Worm (Caenorhabditis elegans) whole organism, L1 larva: Measurements from ENCODE around the gene col-37.

ENCODE experiments used
- blmp-1 ChIP-seq: fragments of 150-350 bp; optimal IDR thresholded peaks from 2 replicates; lab custom pipeline; 2014; ENCODE audit warnings: missing biosample characterization, missing genetic modification characterization
- ceh-82 ChIP-seq, 3 experiments: fragments of 150-350 bp in 1 of 3; sonication (generic microtip) in 2 of 3; optimal IDR thresholded peaks; 2 replicates each; lab custom pipeline; 2014 to 2017; ENCODE audit warnings: missing biosample characterization in 3 of 3, missing genetic modification characterization in 3 of 3
- efl-1 ChIP-seq, 4 experiments: fragments of 150-350 bp; optimal IDR thresholded peaks in 3 of 4; peaks in 1 of 4; 1 replicate in 1 of 4; 2 replicates in 3 of 4; lab custom pipeline; 2014; ENCODE audit warnings: missing biosample characterization in 2 of 4, missing genetic modification characterization in 2 of 4, missing genetic modification reagents in 2 of 4
- egl-13 ChIP-seq: sonication (generic microtip); optimal IDR thresholded peaks from 2 replicates; lab custom pipeline; 2016; ENCODE audit warnings: missing genotype, missing genetic modification reagents, missing genetic modification characterization, missing compliant biosample characterization
- elt-2 ChIP-seq: sonication (generic microtip); optimal IDR thresholded peaks from 2 replicates; lab custom pipeline; 2016; ENCODE audit warnings: missing genetic modification characterization, mild to moderate bottlenecking, inconsistent platforms, missing compliant biosample characterization, missing genetic modification reagents
- elt-3 ChIP-seq, 6 experiments: fragments of 150-350 bp in 1 of 6; sonication (generic microtip); optimal IDR thresholded peaks; 2 replicates each; lab custom pipeline; 2017 to 2018; ENCODE audit warnings: missing biosample characterization in 6 of 6, missing genetic modification characterization in 6 of 6, inconsistent platforms in 1 of 6
- ets-5 ChIP-seq: fragments of 200-800 bp; sonication (Bioruptor generic); IDR thresholded peaks from 2 replicates; pipeline ENCODE4 v1.3.6; 2022; ENCODE audit warnings: missing genetic modification characterization, missing compliant biosample characterization
- fkh-10 ChIP-seq: sonication (generic microtip); optimal IDR thresholded peaks from 2 replicates; lab custom pipeline; 2017; ENCODE audit warnings: missing biosample characterization, missing genetic modification reagents, missing genetic modification characterization
- fkh-4 ChIP-seq: sonication (generic microtip); optimal IDR thresholded peaks from 2 replicates; lab custom pipeline; 2016; ENCODE audit warnings: missing compliant biosample characterization, missing genetic modification characterization, borderline replicate concordance
- hlh-17 ChIP-seq: fragments of 200-800 bp; sonication (Bioruptor generic); optimal IDR thresholded peaks from 2 replicates; lab custom pipeline; 2018; ENCODE audit warnings: missing genetic modification characterization, mild to moderate bottlenecking, missing compliant biosample characterization, moderate library complexity, borderline replicate concordance
- hlh-4 ChIP-seq: sonication (generic microtip); optimal IDR thresholded peaks from 2 replicates; lab custom pipeline; 2016; ENCODE audit warnings: mild to moderate bottlenecking, missing genetic modification characterization, missing compliant biosample characterization
- hpl-2 ChIP-seq: fragments of 150-350 bp; optimal IDR thresholded peaks from 2 replicates; lab custom pipeline; 2014; ENCODE audit warnings: missing biosample characterization, missing genetic modification reagents, missing genetic modification characterization
- irx-1 ChIP-seq: sonication (generic microtip); optimal IDR thresholded peaks from 2 replicates; lab custom pipeline; 2016; ENCODE audit warnings: missing genetic modification characterization, missing compliant biosample characterization
- isw-1 ChIP-seq: fragments of 200-800 bp; sonication (Bioruptor generic); IDR thresholded peaks from 2 replicates; pipeline ENCODE4 v1.3.6; 2022; ENCODE audit warnings: missing genetic modification characterization, missing compliant biosample characterization
- lin-13 ChIP-seq: fragments of 150-350 bp; optimal IDR thresholded peaks from 2 replicates; lab custom pipeline; 2014; ENCODE audit warnings: missing biosample characterization, missing genetic modification reagents, missing genetic modification characterization
- lin-14 ChIP-seq: fragments of 200-800 bp; sonication (Bioruptor generic); optimal IDR thresholded peaks from 2 replicates; lab custom pipeline; 2018; ENCODE audit warnings: mild to moderate bottlenecking, missing genetic modification characterization, moderate library complexity, missing compliant biosample characterization
- lin-15B ChIP-seq: fragments of 150-350 bp; sonication (generic microtip); optimal IDR thresholded peaks from 3 replicates; lab custom pipeline; 2014; ENCODE audit warnings: missing biosample characterization, missing genetic modification characterization
- lin-35 ChIP-seq, 2 experiments: fragments of 150-350 bp; optimal IDR thresholded peaks; 2 replicates each; lab custom pipeline; 2014; ENCODE audit warnings: missing biosample characterization in 2 of 2, missing genetic modification characterization in 2 of 2, missing genetic modification reagents in 2 of 2
- lin-39 ChIP-seq: fragments of 150-350 bp; optimal IDR thresholded peaks from 2 replicates; lab custom pipeline; 2014; ENCODE audit warnings: missing biosample characterization, missing genetic modification reagents, missing genetic modification characterization
- lir-3 ChIP-seq: sonication (generic microtip); optimal IDR thresholded peaks from 2 replicates; lab custom pipeline; 2016; ENCODE audit warnings: mild to moderate bottlenecking, missing genetic modification characterization, moderate library complexity, missing compliant biosample characterization; ENCODE audit not compliant: poor library complexity
- mab-9 ChIP-seq: fragments of 200-800 bp; sonication (Bioruptor generic); IDR thresholded peaks from 2 replicates; pipeline ENCODE4 v1.3.6; 2022; ENCODE audit warnings: missing genetic modification reagents, missing genetic modification characterization, missing compliant biosample characterization
- nhr-11 ChIP-seq: fragments of 150-350 bp; optimal IDR thresholded peaks from 2 replicates; lab custom pipeline; 2014; ENCODE audit warnings: missing biosample characterization, missing genetic modification characterization
- nhr-19 ChIP-seq: fragments of 200-800 bp; sonication (Bioruptor generic); conservative IDR thresholded peaks from 2 replicates; pipeline ENCODE4 v1.3.6; 2022; ENCODE audit warnings: missing genetic modification characterization, missing compliant biosample characterization
- nhr-237 ChIP-seq: fragments of 150-350 bp; optimal IDR thresholded peaks from 2 replicates; lab custom pipeline; 2014; ENCODE audit warnings: missing biosample characterization, missing genetic modification characterization
- nhr-28 ChIP-seq: fragments of 150-350 bp; optimal IDR thresholded peaks from 2 replicates; lab custom pipeline; 2014; ENCODE audit warnings: missing biosample characterization, missing genetic modification characterization
- nhr-76 ChIP-seq: sonication (generic microtip); optimal IDR thresholded peaks from 2 replicates; lab custom pipeline; 2017; ENCODE audit warnings: missing biosample characterization, missing genetic modification characterization
- nhr-77 ChIP-seq: fragments of 150-350 bp; optimal IDR thresholded peaks from 2 replicates; lab custom pipeline; 2014; ENCODE audit warnings: missing biosample characterization, missing genetic modification characterization
- pax-3 ChIP-seq: fragments of 200-800 bp; sonication (Bioruptor generic); optimal IDR thresholded peaks from 2 replicates; lab custom pipeline; 2018; ENCODE audit warnings: mild to moderate bottlenecking, missing genetic modification characterization, moderate library complexity, missing compliant biosample characterization
- rnt-1 ChIP-seq: sonication (generic microtip); optimal IDR thresholded peaks from 2 replicates; lab custom pipeline; 2016; ENCODE audit warnings: mild to moderate bottlenecking, missing genetic modification characterization, moderate library complexity, missing compliant biosample characterization
- skn-1 ChIP-seq: fragments of 150-350 bp; optimal IDR thresholded peaks from 2 replicates; lab custom pipeline; 2014; ENCODE audit warnings: missing biosample characterization, missing genetic modification characterization
- sup-37 ChIP-seq: fragments of 200-800 bp; sonication (Bioruptor generic); optimal IDR thresholded peaks from 2 replicates; lab custom pipeline; 2018; ENCODE audit warnings: mild to moderate bottlenecking, missing genetic modification characterization, missing compliant biosample characterization
- swsn-7 ChIP-seq: sonication (generic microtip); optimal IDR thresholded peaks from 2 replicates; lab custom pipeline; 2016; ENCODE audit warnings: missing genetic modification characterization, missing compliant biosample characterization
- tbx-2 ChIP-seq: sonication (generic microtip); optimal IDR thresholded peaks from 2 replicates; lab custom pipeline; 2016; ENCODE audit warnings: missing genetic modification characterization, missing compliant biosample characterization
- tlp-1 ChIP-seq: fragments of 150-350 bp; optimal IDR thresholded peaks from 2 replicates; lab custom pipeline; 2014; ENCODE audit warnings: missing biosample characterization, missing genetic modification characterization
- zag-1 ChIP-seq: fragments of 150-350 bp; optimal IDR thresholded peaks from 2 replicates; lab custom pipeline; 2014; ENCODE audit warnings: missing biosample characterization, missing genetic modification characterization
- zip-4 ChIP-seq: fragments of 200-800 bp; sonication (Bioruptor generic); optimal IDR thresholded peaks from 2 replicates; lab custom pipeline; 2018; ENCODE audit warnings: mild to moderate bottlenecking, missing genetic modification characterization, moderate library complexity, missing compliant biosample characterization

col-37 gene

DNA sequence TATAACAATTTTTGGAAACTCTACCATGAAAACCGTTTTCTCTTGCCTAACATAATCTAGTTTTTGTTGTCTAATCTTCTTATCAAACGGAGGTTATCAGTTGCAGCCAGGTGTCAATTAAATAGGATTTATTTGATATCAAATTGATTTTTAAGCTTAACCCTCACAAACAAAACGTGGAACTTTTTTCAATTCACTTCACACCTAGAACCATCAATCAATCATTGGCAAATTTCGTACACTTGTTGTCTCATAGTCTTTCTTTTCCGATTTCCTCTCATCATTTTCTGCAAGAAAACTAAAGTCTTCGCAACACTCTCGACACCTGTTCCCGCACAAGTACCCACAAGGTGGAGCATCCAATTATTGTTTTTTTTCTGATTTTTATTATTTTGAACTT lies 41.1 kb upstream of the col-37 start:
- TF ChIP-seq lin-14 (GFP tag; lab: Kevin White, UChicago) (peak; percentile 44), elt-2 (tag; lab: Kevin White, UChicago) (peak; percentile 21), rnt-1 (tag; lab: Kevin White, UChicago) (peak; percentile 24), nhr-77 (tag; lab: Kevin White, UChicago) (no peak), pax-3 (no peak), nhr-11 (no peak), isw-1 (GFP tag; lab: Robert Waterston, UW) (no peak), hlh-17 (no peak), ets-5 (GFP tag; lab: Robert Waterston, UW) (no peak)

DNA sequence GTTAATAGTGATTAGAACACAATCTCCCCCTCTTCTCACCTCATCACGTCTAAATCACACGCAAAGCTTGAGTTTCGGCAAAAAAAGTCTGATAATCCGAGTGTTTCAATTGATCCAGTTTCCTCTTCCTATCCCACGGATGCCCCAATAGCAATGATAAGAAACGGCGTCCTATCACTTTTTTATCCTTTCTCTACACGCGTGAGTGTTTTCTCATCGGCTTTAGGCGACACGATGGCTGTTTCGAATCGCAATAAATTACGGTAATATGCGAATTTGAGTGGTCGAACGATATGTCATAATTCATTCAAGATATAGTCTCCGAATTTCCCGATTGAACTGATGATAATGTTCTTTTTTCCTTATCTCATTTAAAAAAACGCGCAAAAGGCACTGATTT lies 31.9 kb upstream of the col-37 start:
- TF ChIP-seq hpl-2 = no peak
- TF ChIP-seq lin-35 (GFP tag; optimal IDR thresholded peaks at IDR 0.05; lab: Kevin White, UChicago) = no peak
- TF ChIP-seq elt-3 (tag; optimal IDR thresholded peaks at IDR 0.05; lab: Kevin White, UChicago) = peak in 1 of 6 experiments; percentile 92
- no peak for TF ChIP-seq nhr-19 (GFP tag; lab: Robert Waterston, UW)
- TF ChIP-seq fkh-4 (tag; lab: Kevin White, UChicago) = no peak
- no peak for TF ChIP-seq skn-1 (tag; lab: Kevin White, UChicago)
- no peak for TF ChIP-seq fkh-10
- no peak for TF ChIP-seq nhr-76 (tag; lab: Kevin White, UChicago)
- TF ChIP-seq lin-13 (GFP tag; lab: Kevin White, UChicago) = no peak
- no peak for TF ChIP-seq lin-15B (tag; lab: Kevin White, UChicago)
- TF ChIP-seq blmp-1 = peak; percentile 97
- no peak for TF ChIP-seq tlp-1 (tag; lab: Kevin White, UChicago)

DNA sequence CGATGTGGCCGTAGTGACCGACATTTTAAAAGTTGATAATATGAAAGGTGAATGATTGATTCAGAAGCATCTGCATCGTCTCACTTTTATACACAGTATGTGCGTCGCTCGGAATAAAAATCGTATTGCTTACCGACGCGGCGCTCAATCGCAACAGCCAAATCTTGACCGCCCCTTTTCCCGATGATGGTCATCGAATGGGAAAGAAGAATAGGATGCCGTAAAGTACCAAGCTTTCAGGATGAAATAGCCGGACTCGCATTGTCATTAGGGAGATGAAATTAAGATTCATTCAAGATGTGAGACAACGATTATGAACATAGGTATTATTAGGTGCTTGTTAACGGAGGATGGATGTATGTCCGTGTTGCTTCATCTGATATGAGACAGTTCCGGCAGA lies 31.0 kb upstream of the col-37 start, which contains the start of gene lon-3:
lon-3 (minus strand) TSS at position 101 of the 400 bp plus-strand sequence.
- TF ChIP-seq nhr-28 (no peak), sup-37 (GFP tag; lab: Kevin White, UChicago) (no peak), tlp-1 (tag; lab: Kevin White, UChicago) (no peak), elt-3 (tag; optimal IDR thresholded peaks at IDR 0.05; lab: Kevin White, UChicago) (no peak), irx-1 (tag; lab: Kevin White, UChicago) (no peak)

DNA sequence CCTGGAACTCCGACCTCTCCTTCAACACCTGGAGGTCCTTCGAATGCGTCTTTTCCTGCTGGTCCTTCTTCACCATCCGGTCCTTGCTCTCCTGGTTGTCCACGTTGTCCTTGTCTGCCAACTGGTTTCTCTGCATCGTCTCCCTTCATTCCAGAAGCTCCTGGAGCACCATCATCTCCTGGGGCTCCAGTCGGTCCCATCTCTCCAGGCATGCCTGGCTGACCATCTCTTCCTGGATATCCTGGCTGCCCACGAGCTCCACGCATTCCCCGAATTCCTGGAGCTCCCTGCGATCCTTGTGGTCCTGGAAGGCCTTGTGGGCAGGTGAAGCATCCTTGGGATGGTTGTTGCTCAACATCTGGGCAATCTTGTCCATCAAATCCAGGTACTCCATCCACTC lies 30.2 kb upstream of the col-37 start:
- TF ChIP-seq blmp-1 = no peak
- TF ChIP-seq lin-39 (tag; lab: Kevin White, UChicago) = no peak
- no peak for TF ChIP-seq mab-9
- no peak for TF ChIP-seq lir-3 (tag; lab: Kevin White, UChicago)
- no peak for TF ChIP-seq tbx-2 (tag; lab: Kevin White, UChicago)
- no peak for TF ChIP-seq nhr-237 (tag; lab: Kevin White, UChicago)
- no peak for TF ChIP-seq sup-37 (GFP tag; lab: Kevin White, UChicago)
- TF ChIP-seq hpl-2 = no peak
- no peak for TF ChIP-seq swsn-7
- TF ChIP-seq lin-14 (GFP tag; lab: Kevin White, UChicago) = no peak
- no peak for TF ChIP-seq skn-1 (tag; lab: Kevin White, UChicago)
- TF ChIP-seq hlh-4 = no peak
- no peak for TF ChIP-seq zip-4 (GFP tag; lab: Kevin White, UChicago)
- no peak for TF ChIP-seq elt-3 (tag; optimal IDR thresholded peaks at IDR 0.05; lab: Kevin White, UChicago)
- TF ChIP-seq egl-13 (tag; lab: Kevin White, UChicago) = no peak
- no peak for TF ChIP-seq zag-1 (tag; lab: Kevin White, UChicago)
- TF ChIP-seq, all 84 proteins: peak for 0

DNA sequence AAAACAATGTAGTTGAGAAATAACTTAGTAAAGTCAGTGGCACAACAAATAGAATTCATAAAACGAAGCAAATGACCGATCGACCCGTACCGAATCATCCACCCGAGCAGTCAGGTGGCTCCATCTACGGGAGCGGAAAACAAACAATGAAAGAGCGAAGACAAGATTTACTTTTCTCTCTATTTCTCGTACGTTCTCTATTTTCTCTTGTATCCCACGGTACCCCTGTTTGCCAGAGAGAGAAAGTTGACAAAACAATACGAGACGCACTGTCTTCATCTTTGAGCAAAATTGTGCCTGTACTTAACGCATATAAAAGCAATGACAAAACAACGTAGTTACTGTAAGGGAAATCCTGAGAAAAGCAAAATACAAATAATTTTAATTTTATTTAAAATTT lies 29.1 kb upstream of the col-37 start:
- TF ChIP-seq efl-1 (optimal IDR thresholded peaks at IDR 0.05; lab: Kevin White, UChicago) (no peak), efl-1 (GFP tag; optimal IDR thresholded peaks at IDR 0.05 in 1 of 2; lab: Kevin White, UChicago) (peak in 1 of 2 experiments; percentile 56), ceh-82 (tag; optimal IDR thresholded peaks at IDR 0.05; lab: Kevin White, UChicago) (no peak), lin-14 (GFP tag; lab: Kevin White, UChicago) (peak; percentile 19), nhr-28 (no peak)
- TF ChIP-seq, all 84 proteins: peak for 2
